Worm (Caenorhabditis elegans) whole organism, L3 larva: Measurements from ENCODE around the gene asah-2.

Experiments
- ceh-9 ChIP-seq: sonication (generic microtip); optimal IDR thresholded peaks from 2 replicates; lab custom pipeline; 2018; ENCODE audit warnings: missing biosample characterization, missing genetic modification characterization
- elt-3 ChIP-seq, 3 experiments: fragments of 150-350 bp in 1 of 3; sonication (generic microtip) in 2 of 3; optimal IDR thresholded peaks; 2 replicates in 2 of 3; 4 replicates in 1 of 3; lab custom pipeline; 2014 to 2017; ENCODE audit warnings: missing biosample characterization in 3 of 3, missing genetic modification characterization in 3 of 3
- nhr-12 ChIP-seq: fragments of 150-350 bp; optimal IDR thresholded peaks from 2 replicates; lab custom pipeline; 2014; ENCODE audit warnings: missing biosample characterization, missing genetic modification characterization
- nhr-237 ChIP-seq: fragments of 150-350 bp; optimal IDR thresholded peaks from 2 replicates; lab custom pipeline; 2014; ENCODE audit warnings: missing biosample characterization, missing genetic modification characterization
- nhr-43 ChIP-seq: sonication (generic microtip); optimal IDR thresholded peaks from 2 replicates; lab custom pipeline; 2016; ENCODE audit warnings: mild to moderate bottlenecking, missing genetic modification characterization, missing compliant biosample characterization; ENCODE audit not compliant: poor library complexity, severe bottlenecking
- nhr-76 ChIP-seq: fragments of 150-350 bp; sonication (generic microtip); optimal IDR thresholded peaks from 5 replicates; lab custom pipeline; 2014; ENCODE audit warnings: missing biosample characterization, missing genetic modification characterization
- pha-4 ChIP-seq: fragments of 150-350 bp; optimal IDR thresholded peaks from 2 replicates; lab custom pipeline; 2014; ENCODE audit warnings: missing biosample characterization, missing genetic modification reagents, missing genetic modification characterization
- snpc-4 ChIP-seq: fragments of 150-350 bp; optimal IDR thresholded peaks from 2 replicates; lab custom pipeline; 2014; ENCODE audit warnings: missing biosample characterization, missing genetic modification characterization
- zag-1 ChIP-seq: fragments of 150-350 bp; optimal IDR thresholded peaks from 2 replicates; lab custom pipeline; 2014; ENCODE audit warnings: missing biosample characterization, missing genetic modification characterization

- TF ChIP-seq nhr-12 (tag; lab: Kevin White, UChicago) (no peak), snpc-4 (tag; lab: Kevin White, UChicago) (no peak), ceh-9 (tag; lab: Kevin White, UChicago) (no peak), nhr-237 (tag; lab: Kevin White, UChicago) (no peak), zag-1 (tag; lab: Kevin White, UChicago) (no peak), nhr-76 (tag; lab: Kevin White, UChicago) (no peak), pha-4 (tag; lab: Kevin White, UChicago) (no peak), nhr-43 (tag; lab: Kevin White, UChicago) (no peak), elt-3 (tag; optimal IDR thresholded peaks at IDR 0.05; lab: Kevin White, UChicago) (no peak)
Observed at ce11 chrII:10155106-10155505, 15.7 kb downstream of the asah-2 start, which contains the start of gene nlp-63.
